Worm (Caenorhabditis elegans) whole organism, L4/young adult: ENCODE data around the gene mpst-4.
"Not testable (repeated sequence)": the region's sequence is repeated elsewhere in the genome, so short reads cannot be mapped to it uniquely, and the experiment has no call there.

Experiments
- W03F9.2 ChIP-seq: fragments of 150-350 bp; optimal IDR thresholded peaks from 2 replicates; lab custom pipeline; 2014; ENCODE audit warnings: missing biosample characterization, missing genetic modification characterization
- dao-5 ChIP-seq: sonication (generic microtip); optimal IDR thresholded peaks from 2 replicates; lab custom pipeline; 2016; ENCODE audit warnings: missing genotype, missing genetic modification characterization, moderate library complexity, missing compliant biosample characterization
- him-1 ChIP-seq: sonication (generic microtip); optimal IDR thresholded peaks from 2 replicates; lab custom pipeline; 2016; ENCODE audit warnings: missing genotype, missing genetic modification reagents, missing genetic modification characterization, missing compliant biosample characterization

Gene mpst-4

ce11 chrII:4858906-4859411, 4.3 kb downstream of the mpst-4 start:
- no peak for TF ChIP-seq dao-5
- TF ChIP-seq him-1 (tag; lab: Kevin White, UChicago), result no peak
- TF ChIP-seq W03F9.2 (tag; lab: Kevin White, UChicago), result no peak

ce11 chrII:4857873-4858364, 5.3 kb downstream of the mpst-4 start, which contains the start of gene F11G11.5:
Gene F11G11.5, plus strand, starts transcription at chrII:4857923.
- TF ChIP-seq W03F9.2 (tag; lab: Kevin White, UChicago) (no peak), him-1 (tag; lab: Kevin White, UChicago) (no peak), dao-5 (no peak)

- TF ChIP-seq W03F9.2 (tag; lab: Kevin White, UChicago) (no peak), dao-5 (no peak), him-1 (tag; lab: Kevin White, UChicago) (no peak)
These were observed 6.2 kb downstream of the mpst-4 start for ce11 chrII:4857086-4857485.

ce11 chrII:4856113-4856512, 7.1 kb downstream of the mpst-4 start:
- TF ChIP-seq him-1 (tag; lab: Kevin White, UChicago) (no peak), W03F9.2 (tag; lab: Kevin White, UChicago) (peak; percentile 5), dao-5 (no peak)

ce11 chrII:4855489-4855888, 7.8 kb downstream of the mpst-4 start:
- TF ChIP-seq W03F9.2 (tag; lab: Kevin White, UChicago) (no peak), him-1 (tag; lab: Kevin White, UChicago) (peak; percentile 0)

ce11 chrII:4854761-4855160, 8.5 kb downstream of the mpst-4 start:
- TF ChIP-seq W03F9.2 (tag; lab: Kevin White, UChicago) (no peak), him-1 (tag; lab: Kevin White, UChicago) (no peak), dao-5 (no peak)

- peak; percentile 97 for TF ChIP-seq W03F9.2 (tag; lab: Kevin White, UChicago)
- TF ChIP-seq him-1 (tag; lab: Kevin White, UChicago), result peak; percentile 92
- no peak for TF ChIP-seq dao-5
These were observed 11.6 kb downstream of the mpst-4 start, which contains the start of gene dnj-9 for ce11 chrII:4851594-4852106. Gene dnj-9, plus strand, starts transcription at chrII:4852056.

ce11 chrII:4849885-4850284, 13.4 kb downstream of the mpst-4 start, which contains the start of gene T23B7.3:
Gene T23B7.3, plus strand, starts transcription at chrII:4850185.
- TF ChIP-seq W03F9.2 (tag; lab: Kevin White, UChicago) (no peak), him-1 (tag; lab: Kevin White, UChicago) (no peak), dao-5 (no peak)

ce11 chrII:4842143-4842658, 21.1 kb downstream of the mpst-4 start, which contains the start of the genes T23B7.2 and nspd-4:
Gene T23B7.2, minus strand, starts transcription at chrII:4842243.
Gene nspd-4, plus strand, starts transcription at chrII:4842608.
- TF ChIP-seq dao-5; him-1 (tag; lab: Kevin White, UChicago); W03F9.2 (tag; lab: Kevin White, UChicago): not testable (repeated sequence)

- no peak for TF ChIP-seq W03F9.2 (tag; lab: Kevin White, UChicago)
- TF ChIP-seq dao-5, result no peak
- no peak for TF ChIP-seq him-1 (tag; lab: Kevin White, UChicago)
These were observed 25.6 kb downstream of the mpst-4 start, which contains the start of gene C33F10.12 for ce11 chrII:4837659-4838058. Gene C33F10.12, minus strand, starts transcription at chrII:4837759.

- TF ChIP-seq dao-5 (no peak), him-1 (tag; lab: Kevin White, UChicago) (no peak), W03F9.2 (tag; lab: Kevin White, UChicago) (no peak)
These were observed 28.5 kb downstream of the mpst-4 start, which contains the start of the genes C33F10.11 and C33F10.1 for ce11 chrII:4834761-4835160. Gene C33F10.11, minus strand, starts transcription at chrII:4834861. Gene C33F10.1, plus strand, starts transcription at chrII:4835023.

- peak; percentile 35 for TF ChIP-seq W03F9.2 (tag; lab: Kevin White, UChicago)
- TF ChIP-seq him-1 (tag; lab: Kevin White, UChicago), result no peak
These were observed 35.3 kb downstream of the mpst-4 start, which contains the start of the genes fbxb-88 and tbck-1 for ce11 chrII:4827734-4828609. Gene fbxb-88, minus strand, starts transcription at chrII:4827884. Gene tbck-1, plus strand, starts transcription at chrII:4828559.

- not testable (repeated sequence) for TF ChIP-seq dao-5; W03F9.2 (tag; lab: Kevin White, UChicago); him-1 (tag; lab: Kevin White, UChicago)
These were observed 38.1 kb downstream of the mpst-4 start, which contains the start of the genes C33F10.8 and msp-40 for ce11 chrII:4825133-4825532. Gene C33F10.8, minus strand, starts transcription at chrII:4825233. Gene msp-40, plus strand, starts transcription at chrII:4825414.
